Worm (Caenorhabditis elegans) whole organism, L1 larva: ENCODE measurements around the gene str-10.

ENCODE experiments used
- C04F5.9 ChIP-seq: sonication (generic microtip); optimal IDR thresholded peaks from 2 replicates; lab custom pipeline; 2016; ENCODE audit warnings: missing genetic modification characterization, missing compliant biosample characterization
- C16A3.4 ChIP-seq: fragments of 150-350 bp; optimal IDR thresholded peaks from 2 replicates; lab custom pipeline; 2014; ENCODE audit warnings: missing biosample characterization, missing genetic modification characterization
- C34B4.2 ChIP-seq: sonication (generic microtip); optimal IDR thresholded peaks from 2 replicates; lab custom pipeline; 2017; ENCODE audit warnings: mild to moderate bottlenecking, missing genetic modification characterization, missing compliant biosample characterization
- Y116A8C.19 ChIP-seq: sonication (generic microtip); optimal IDR thresholded peaks from 2 replicates; lab custom pipeline; 2016; ENCODE audit warnings: missing compliant biosample characterization, missing genetic modification characterization, borderline replicate concordance
- alr-1 ChIP-seq: fragments of 200-800 bp; sonication (Bioruptor generic); optimal IDR thresholded peaks from 2 replicates; lab custom pipeline; 2018; ENCODE audit warnings: borderline replicate concordance, mild to moderate bottlenecking, missing genetic modification characterization, missing compliant biosample characterization
- ama-1 ChIP-seq: fragments of 150-350 bp; optimal IDR thresholded peaks from 2 replicates; lab custom pipeline; 2014
- blmp-1 ChIP-seq: fragments of 150-350 bp; optimal IDR thresholded peaks from 2 replicates; lab custom pipeline; 2014; ENCODE audit warnings: missing biosample characterization, missing genetic modification characterization
- ceh-63 ChIP-seq: fragments of 200-800 bp; sonication (Bioruptor generic); optimal IDR thresholded peaks from 2 replicates; lab custom pipeline; 2018; ENCODE audit warnings: mild to moderate bottlenecking, missing genetic modification characterization, missing compliant biosample characterization
- ceh-8 ChIP-seq: fragments of 200-800 bp; sonication (Bioruptor generic); optimal IDR thresholded peaks from 2 replicates; lab custom pipeline; 2018; ENCODE audit warnings: mild to moderate bottlenecking, missing genetic modification characterization, moderate library complexity, missing compliant biosample characterization
- ceh-82 ChIP-seq, 3 experiments: fragments of 150-350 bp in 1 of 3; sonication (generic microtip) in 2 of 3; optimal IDR thresholded peaks; 2 replicates each; lab custom pipeline; 2014 to 2017; ENCODE audit warnings: missing biosample characterization in 3 of 3, missing genetic modification characterization in 3 of 3
- ceh-88 ChIP-seq: fragments of 200-800 bp; sonication (Bioruptor generic); IDR thresholded peaks from 2 replicates; pipeline ENCODE4 v1.3.6; 2022; ENCODE audit warnings: missing genetic modification characterization, missing compliant biosample characterization
- ceh-90 ChIP-seq: sonication (generic microtip); optimal IDR thresholded peaks from 2 replicates; lab custom pipeline; 2016; ENCODE audit warnings: missing genetic modification characterization, missing compliant biosample characterization
- dpl-1 ChIP-seq, 3 experiments: fragments of 150-350 bp in 2 of 3; sonication (generic microtip) in 1 of 3; optimal IDR thresholded peaks; 2 replicates each; lab custom pipeline; 2014 to 2017; ENCODE audit warnings: missing biosample characterization in 3 of 3, missing genetic modification characterization in 3 of 3, missing genetic modification reagents in 3 of 3
- dsc-1 ChIP-seq: sonication (generic microtip); optimal IDR thresholded peaks from 2 replicates; lab custom pipeline; 2016; ENCODE audit warnings: mild to moderate bottlenecking, missing genetic modification characterization, missing compliant biosample characterization
- efl-1 ChIP-seq, 4 experiments: fragments of 150-350 bp; optimal IDR thresholded peaks in 3 of 4; peaks in 1 of 4; 1 replicate in 1 of 4; 2 replicates in 3 of 4; lab custom pipeline; 2014; ENCODE audit warnings: missing biosample characterization in 2 of 4, missing genetic modification characterization in 2 of 4, missing genetic modification reagents in 2 of 4
- egl-13 ChIP-seq: sonication (generic microtip); optimal IDR thresholded peaks from 2 replicates; lab custom pipeline; 2016; ENCODE audit warnings: missing genotype, missing genetic modification reagents, missing genetic modification characterization, missing compliant biosample characterization
- egl-27 ChIP-seq, 2 experiments: fragments of 150-350 bp in 1 of 2; sonication (generic microtip); optimal IDR thresholded peaks; 3 replicates each; lab custom pipeline; 2017 to 2018; ENCODE audit warnings: missing biosample characterization in 2 of 2, missing genetic modification characterization in 2 of 2, missing genetic modification reagents in 2 of 2
- elt-2 ChIP-seq: sonication (generic microtip); optimal IDR thresholded peaks from 2 replicates; lab custom pipeline; 2016; ENCODE audit warnings: missing genetic modification characterization, mild to moderate bottlenecking, inconsistent platforms, missing compliant biosample characterization, missing genetic modification reagents
- fkh-4 ChIP-seq: sonication (generic microtip); optimal IDR thresholded peaks from 2 replicates; lab custom pipeline; 2016; ENCODE audit warnings: missing compliant biosample characterization, missing genetic modification characterization, borderline replicate concordance
- fkh-8 ChIP-seq: sonication (generic microtip); optimal IDR thresholded peaks from 2 replicates; lab custom pipeline; 2016; ENCODE audit warnings: mild to moderate bottlenecking, missing genetic modification characterization, missing compliant biosample characterization
- fos-1 ChIP-seq: fragments of 150-350 bp; optimal IDR thresholded peaks from 2 replicates; lab custom pipeline; 2014; ENCODE audit warnings: missing biosample characterization, missing genetic modification characterization
- grh-1 ChIP-seq: fragments of 200-800 bp; sonication (Bioruptor generic); IDR thresholded peaks from 2 replicates; pipeline ENCODE4 v1.3.6; 2022; ENCODE audit warnings: missing genetic modification reagents, missing genetic modification characterization, missing compliant biosample characterization
- isw-1 ChIP-seq: fragments of 200-800 bp; sonication (Bioruptor generic); IDR thresholded peaks from 2 replicates; pipeline ENCODE4 v1.3.6; 2022; ENCODE audit warnings: missing genetic modification characterization, missing compliant biosample characterization
- jun-1 ChIP-seq: fragments of 150-350 bp; optimal IDR thresholded peaks from 2 replicates; lab custom pipeline; 2014; ENCODE audit warnings: missing biosample characterization, missing genetic modification reagents, missing genetic modification characterization
- lin-13 ChIP-seq: fragments of 150-350 bp; optimal IDR thresholded peaks from 2 replicates; lab custom pipeline; 2014; ENCODE audit warnings: missing biosample characterization, missing genetic modification reagents, missing genetic modification characterization
- lin-35 ChIP-seq, 2 experiments: fragments of 150-350 bp; optimal IDR thresholded peaks; 2 replicates each; lab custom pipeline; 2014; ENCODE audit warnings: missing biosample characterization in 2 of 2, missing genetic modification characterization in 2 of 2, missing genetic modification reagents in 2 of 2
- lir-3 ChIP-seq: sonication (generic microtip); optimal IDR thresholded peaks from 2 replicates; lab custom pipeline; 2016; ENCODE audit warnings: mild to moderate bottlenecking, missing genetic modification characterization, moderate library complexity, missing compliant biosample characterization; ENCODE audit not compliant: poor library complexity
- lsy-2 ChIP-seq, 2 experiments: fragments of 150-350 bp; optimal IDR thresholded peaks; 2 replicates each; lab custom pipeline; 2014; ENCODE audit warnings: missing biosample characterization in 2 of 2, missing genetic modification characterization in 2 of 2
- mdl-1 ChIP-seq, 2 experiments: fragments of 150-350 bp; optimal IDR thresholded peaks; 2 replicates each; lab custom pipeline; 2014 to 2017; ENCODE audit warnings: missing biosample characterization in 2 of 2, missing genetic modification characterization in 2 of 2, inconsistent platforms in 1 of 2
- mef-2 ChIP-seq: fragments of 150-350 bp; optimal IDR thresholded peaks from 2 replicates; lab custom pipeline; 2014; ENCODE audit warnings: missing biosample characterization, missing genetic modification characterization
- mep-1 ChIP-seq: fragments of 150-350 bp; optimal IDR thresholded peaks from 2 replicates; lab custom pipeline; 2014; ENCODE audit warnings: missing biosample characterization, missing genetic modification characterization
- nhr-11 ChIP-seq: fragments of 150-350 bp; optimal IDR thresholded peaks from 2 replicates; lab custom pipeline; 2014; ENCODE audit warnings: missing biosample characterization, missing genetic modification characterization
- nhr-12 ChIP-seq: sonication (generic microtip); optimal IDR thresholded peaks from 2 replicates; lab custom pipeline; 2017; ENCODE audit warnings: missing biosample characterization, missing genetic modification characterization
- nhr-20 ChIP-seq: sonication (generic microtip); optimal IDR thresholded peaks from 2 replicates; lab custom pipeline; 2016; ENCODE audit warnings: mild to moderate bottlenecking, missing genetic modification characterization, missing compliant biosample characterization
- nhr-47 ChIP-seq: sonication (generic microtip); optimal IDR thresholded peaks from 2 replicates; lab custom pipeline; 2016; ENCODE audit warnings: mild to moderate bottlenecking, missing genetic modification characterization, moderate library complexity, missing compliant biosample characterization
- nhr-71 ChIP-seq: sonication (generic microtip); optimal IDR thresholded peaks from 2 replicates; lab custom pipeline; 2016; ENCODE audit warnings: mild to moderate bottlenecking, missing genetic modification characterization, moderate library complexity, missing compliant biosample characterization
- nhr-76 ChIP-seq: sonication (generic microtip); optimal IDR thresholded peaks from 2 replicates; lab custom pipeline; 2017; ENCODE audit warnings: missing biosample characterization, missing genetic modification characterization
- nhr-84 ChIP-seq: sonication (generic microtip); optimal IDR thresholded peaks from 2 replicates; lab custom pipeline; 2017; ENCODE audit warnings: missing biosample characterization, missing genetic modification characterization
- nhr-90 ChIP-seq: sonication (generic microtip); optimal IDR thresholded peaks from 2 replicates; lab custom pipeline; 2016; ENCODE audit warnings: mild to moderate bottlenecking, missing genetic modification characterization, missing compliant biosample characterization; ENCODE audit not compliant: poor library complexity
- pqm-1 ChIP-seq: sonication (generic microtip); optimal IDR thresholded peaks from 3 replicates; lab custom pipeline; 2017; ENCODE audit warnings: missing biosample characterization, missing genetic modification characterization
- rnt-1 ChIP-seq: sonication (generic microtip); optimal IDR thresholded peaks from 2 replicates; lab custom pipeline; 2016; ENCODE audit warnings: mild to moderate bottlenecking, missing genetic modification characterization, moderate library complexity, missing compliant biosample characterization
- skn-1 ChIP-seq: fragments of 150-350 bp; optimal IDR thresholded peaks from 2 replicates; lab custom pipeline; 2014; ENCODE audit warnings: missing biosample characterization, missing genetic modification characterization
- sox-4 ChIP-seq: sonication (generic microtip); optimal IDR thresholded peaks from 2 replicates; lab custom pipeline; 2016; ENCODE audit warnings: missing genetic modification characterization, missing compliant biosample characterization
- tbx-2 ChIP-seq: sonication (generic microtip); optimal IDR thresholded peaks from 2 replicates; lab custom pipeline; 2016; ENCODE audit warnings: missing genetic modification characterization, missing compliant biosample characterization
- unc-130 ChIP-seq: fragments of 150-350 bp; optimal IDR thresholded peaks from 2 replicates; lab custom pipeline; 2017; ENCODE audit warnings: missing biosample characterization, missing genetic modification characterization, inconsistent platforms
- unc-30 ChIP-seq: sonication (generic microtip); optimal IDR thresholded peaks from 2 replicates; lab custom pipeline; 2017; ENCODE audit warnings: missing biosample characterization, missing genetic modification characterization
- unc-86 ChIP-seq: sonication (generic microtip); optimal IDR thresholded peaks from 2 replicates; lab custom pipeline; 2016; ENCODE audit warnings: missing genetic modification characterization, missing compliant biosample characterization
- zag-1 ChIP-seq: fragments of 150-350 bp; optimal IDR thresholded peaks from 2 replicates; lab custom pipeline; 2014; ENCODE audit warnings: missing biosample characterization, missing genetic modification characterization
- zip-4 ChIP-seq: fragments of 200-800 bp; sonication (Bioruptor generic); optimal IDR thresholded peaks from 2 replicates; lab custom pipeline; 2018; ENCODE audit warnings: mild to moderate bottlenecking, missing genetic modification characterization, moderate library complexity, missing compliant biosample characterization
- ztf-11 ChIP-seq, 2 experiments: sonication (generic microtip); optimal IDR thresholded peaks; 2 replicates each; lab custom pipeline; 2016 to 2017; ENCODE audit warnings: missing genetic modification characterization in 2 of 2, missing biosample characterization in 1 of 2, missing compliant biosample characterization in 1 of 2

str-10 gene

ce11 chrX:13038791-13039190 is 43.6 kb upstream of the str-10 start (continued):
- TF ChIP-seq nhr-90 (tag; lab: Kevin White, UChicago): peak; percentile 43
- TF ChIP-seq nhr-71 (tag; lab: Kevin White, UChicago): peak; percentile 19
- no peak for TF ChIP-seq fkh-4
- TF ChIP-seq unc-130 (tag; lab: Kevin White, UChicago): no peak
- TF ChIP-seq lin-35 (GFP tag; optimal IDR thresholded peaks at IDR 0.05; lab: Kevin White, UChicago): peak in 1 of 2 experiments; percentile 51
- no peak for TF ChIP-seq nhr-12
- no peak for TF ChIP-seq ztf-11 (tag; optimal IDR thresholded peaks at IDR 0.05; lab: Kevin White, UChicago)
- no peak for TF ChIP-seq mep-1 (tag; lab: Kevin White, UChicago)
- TF ChIP-seq unc-86 (tag; lab: Kevin White, UChicago): no peak
- TF ChIP-seq zag-1 (tag; lab: Kevin White, UChicago): no peak
- no peak for TF ChIP-seq C04F5.9 (tag; lab: Kevin White, UChicago)
- no peak for TF ChIP-seq dsc-1 (tag; lab: Kevin White, UChicago)
- no peak for TF ChIP-seq egl-27 (tag; optimal IDR thresholded peaks at IDR 0.05; lab: Kevin White, UChicago)
- TF ChIP-seq lin-13: no peak
- no peak for TF ChIP-seq alr-1 (tag; lab: Kevin White, UChicago)
- no peak for TF ChIP-seq fos-1 (tag; lab: Kevin White, UChicago)
- no peak for TF ChIP-seq grh-1 (GFP tag; lab: Robert Waterston, UW)
- TF ChIP-seq dpl-1 (GFP tag; optimal IDR thresholded peaks at IDR 0.05; lab: Kevin White, UChicago): no peak
- peak in 1 of 2 experiments; percentile 38 for TF ChIP-seq lsy-2 (tag; optimal IDR thresholded peaks at IDR 0.05; lab: Kevin White, UChicago)
- TF ChIP-seq nhr-84: no peak
- TF ChIP-seq pqm-1 (tag; lab: Kevin White, UChicago): no peak
- TF ChIP-seq egl-13: no peak
- TF ChIP-seq nhr-76 (tag; lab: Kevin White, UChicago): no peak
- TF ChIP-seq blmp-1 (tag; lab: Kevin White, UChicago): no peak
- peak; percentile 19 for TF ChIP-seq C16A3.4

DNA sequence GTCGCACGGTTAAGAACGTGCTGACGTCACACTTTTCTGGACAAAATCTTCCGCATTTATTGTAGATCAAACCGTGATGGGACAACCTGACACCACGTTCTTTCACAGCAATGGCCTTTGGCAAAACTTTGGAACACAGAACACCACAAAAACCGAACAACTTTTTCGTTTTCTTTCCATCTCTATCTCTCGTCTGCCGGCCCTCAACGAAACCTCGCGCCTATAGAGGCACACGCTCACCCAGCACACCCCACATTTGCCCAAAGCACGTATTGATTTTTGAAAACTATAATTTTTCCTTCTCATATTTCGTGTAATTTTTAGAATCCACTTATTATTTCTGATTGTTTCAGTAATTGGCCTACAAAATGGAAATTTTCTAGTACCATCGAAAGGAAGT is 40.6 kb upstream of the str-10 start:
- no peak for TF ChIP-seq elt-2
- TF ChIP-seq ceh-90 (tag; lab: Kevin White, UChicago): no peak
- TF ChIP-seq zip-4 (GFP tag; lab: Kevin White, UChicago): no peak
- no peak for TF ChIP-seq unc-86 (tag; lab: Kevin White, UChicago)
- no peak for TF ChIP-seq ceh-8 (GFP tag; lab: Kevin White, UChicago)
- no peak for TF ChIP-seq Y116A8C.19 (tag; lab: Kevin White, UChicago)
- no peak for TF ChIP-seq unc-30 (tag; lab: Kevin White, UChicago)
- no peak for TF ChIP-seq egl-13
- no peak for TF ChIP-seq C16A3.4
- no peak for TF ChIP-seq jun-1
- TF ChIP-seq lir-3: no peak
- TF ChIP-seq C34B4.2 (tag; lab: Kevin White, UChicago): no peak
- no peak for TF ChIP-seq ama-1

DNA sequence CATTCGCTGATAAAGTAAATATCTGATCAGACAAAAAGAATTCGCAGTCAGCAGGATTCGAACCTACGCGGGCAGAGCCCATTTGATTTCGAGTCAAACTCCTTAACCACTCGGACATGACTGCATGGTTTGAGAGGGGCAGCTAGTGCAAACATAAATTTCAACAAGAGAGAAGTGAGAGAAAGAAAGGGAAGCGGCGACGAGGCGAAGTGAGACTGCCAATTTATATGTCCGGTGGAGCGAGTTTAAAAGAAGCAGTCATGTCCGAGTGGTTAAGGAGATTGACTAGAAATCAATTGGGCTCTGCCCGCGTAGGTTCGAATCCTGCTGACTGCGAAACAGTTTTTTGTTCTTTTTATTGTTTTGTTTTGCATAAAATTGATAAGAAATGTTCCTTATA is 36.1 kb upstream of the str-10 start:
- TF ChIP-seq tbx-2 (tag; lab: Kevin White, UChicago) (peak; percentile 90), efl-1 (optimal IDR thresholded peaks at IDR 0.05; lab: Kevin White, UChicago) (peak; percentile 49 to 55), efl-1 (GFP tag; optimal IDR thresholded peaks at IDR 0.05 in 1 of 2; lab: Kevin White, UChicago) (peak; percentile 18 to 95), C16A3.4 (peak; percentile 84), lin-35 (GFP tag; optimal IDR thresholded peaks at IDR 0.05; lab: Kevin White, UChicago) (peak; percentile 59 to 81), skn-1 (tag; lab: Kevin White, UChicago) (peak; percentile 56), unc-130 (tag; lab: Kevin White, UChicago) (peak; percentile 80), ceh-88 (GFP tag; lab: Robert Waterston, UW) (peak; percentile 86), mdl-1 (tag; optimal IDR thresholded peaks at IDR 0.05; lab: Kevin White, UChicago) (peak in 1 of 2 experiments; percentile 81), nhr-47 (tag; lab: Kevin White, UChicago) (peak; percentile 95), sox-4 (peak; percentile 77), nhr-20 (tag; lab: Kevin White, UChicago) (peak; percentile 94), ceh-82 (tag; optimal IDR thresholded peaks at IDR 0.05; lab: Kevin White, UChicago) (peak; percentile 79 to 90 (median 86)), zag-1 (tag; lab: Kevin White, UChicago) (peak; percentile 13), egl-13 (peak; percentile 86), rnt-1 (tag; lab: Kevin White, UChicago) (peak; percentile 82), ceh-63 (GFP tag; lab: Kevin White, UChicago) (peak; percentile 67), nhr-11 (tag; lab: Kevin White, UChicago) (peak; percentile 62), fkh-8 (peak; percentile 86), jun-1 (peak; percentile 87), C04F5.9 (tag; lab: Kevin White, UChicago) (peak; percentile 46), mef-2 (tag; lab: Kevin White, UChicago) (peak; percentile 43), isw-1 (GFP tag; lab: Robert Waterston, UW) (peak; percentile 77)
